Worm (Caenorhabditis elegans) whole organism, young adult: ENCODE measurements around the gene fbxa-5.
A peak's percentile ranks its signal among the peaks of the same experiment; 100 is the strongest.

ENCODE experiments used
- C17E4.6 ChIP-seq: fragments of 200-800 bp; sonication (Bioruptor generic); IDR thresholded peaks from 2 replicates; pipeline ENCODE4 v1.3.6; 2022; ENCODE audit warnings: missing genetic modification reagents, missing genetic modification characterization, missing compliant biosample characterization
- D2030.7 ChIP-seq: fragments of 200-800 bp; sonication (Bioruptor generic); IDR thresholded peaks from 2 replicates; pipeline ENCODE4 v1.3.6; 2022; ENCODE audit warnings: missing genetic modification reagents, missing genetic modification characterization, missing compliant biosample characterization
- F23B12.7 ChIP-seq: sonication (generic microtip); optimal IDR thresholded peaks from 2 replicates; lab custom pipeline; 2017; ENCODE audit warnings: missing genetic modification characterization, mild to moderate bottlenecking, missing compliant biosample characterization, antibody characterized with exemption, moderate library complexity; ENCODE audit not compliant: insufficient read depth
- F52B5.7 ChIP-seq: sonication (generic microtip); optimal IDR thresholded peaks from 2 replicates; lab custom pipeline; 2016; ENCODE audit warnings: mild to moderate bottlenecking, missing genetic modification characterization, missing compliant biosample characterization
- F57C9.4 ChIP-seq: sonication (generic microtip); optimal IDR thresholded peaks from 2 replicates; lab custom pipeline; 2017; ENCODE audit warnings: mild to moderate bottlenecking, missing genetic modification characterization, missing compliant biosample characterization
- Y53F4B.3 ChIP-seq: fragments of 200-800 bp; sonication (Bioruptor generic); IDR thresholded peaks from 2 replicates; pipeline ENCODE4 v1.3.6; 2022; ENCODE audit warnings: missing genetic modification reagents, missing genetic modification characterization, missing compliant biosample characterization
- aptf-2 ChIP-seq: fragments of 200-800 bp; sonication (Bioruptor generic); conservative IDR thresholded peaks from 2 replicates; pipeline ENCODE4 v1.3.6; 2022; ENCODE audit warnings: missing genetic modification reagents, missing genetic modification characterization, missing compliant biosample characterization
- attf-6 ChIP-seq: fragments of 200-800 bp; sonication (Bioruptor generic); IDR thresholded peaks from 2 replicates; pipeline ENCODE4 v1.3.6; 2022; ENCODE audit warnings: missing genetic modification reagents, missing genetic modification characterization, missing compliant biosample characterization
- bed-2 ChIP-seq: fragments of 200-800 bp; sonication (Bioruptor generic); IDR thresholded peaks from 2 replicates; pipeline ENCODE4 v1.3.6; 2022; ENCODE audit warnings: missing genetic modification reagents, missing genetic modification characterization, missing compliant biosample characterization
- cebp-1 ChIP-seq, 2 experiments: fragments of 200-800 bp in 1 of 2; sonication (Bioruptor generic) in 1 of 2; sonication (generic microtip) in 1 of 2; IDR thresholded peaks in 1 of 2; optimal IDR thresholded peaks in 1 of 2; 2 replicates each; pipeline versions ENCODE4 v1.3.6 to Lab custom; 2017 to 2022; ENCODE audit warnings: missing compliant biosample characterization in 2 of 2, missing genetic modification characterization in 2 of 2, mild to moderate bottlenecking in 1 of 2, missing genetic modification reagents in 1 of 2, moderate library complexity in 1 of 2
- ceh-27 ChIP-seq: fragments of 200-800 bp; sonication (Bioruptor generic); optimal IDR thresholded peaks from 2 replicates; lab custom pipeline; 2018; ENCODE audit warnings: mild to moderate bottlenecking, missing genetic modification characterization, moderate library complexity, missing compliant biosample characterization
- die-1 ChIP-seq: sonication (generic microtip); optimal IDR thresholded peaks from 2 replicates; lab custom pipeline; 2016; ENCODE audit warnings: missing genotype, mild to moderate bottlenecking, missing genetic modification characterization, missing compliant biosample characterization
- dpl-1 ChIP-seq: fragments of 150-350 bp; optimal IDR thresholded peaks from 2 replicates; lab custom pipeline; 2014; ENCODE audit warnings: missing biosample characterization, missing genetic modification reagents, missing genetic modification characterization
- egl-44 ChIP-seq: fragments of 200-800 bp; sonication (Bioruptor generic); IDR thresholded peaks from 2 replicates; pipeline ENCODE4 v1.3.6; 2022; ENCODE audit warnings: missing genetic modification reagents, missing genetic modification characterization, missing compliant biosample characterization
- egrh-3 ChIP-seq: fragments of 200-800 bp; sonication (Bioruptor generic); IDR thresholded peaks from 2 replicates; pipeline ENCODE4 v1.3.6; 2022; ENCODE audit warnings: missing genetic modification reagents, missing genetic modification characterization, missing compliant biosample characterization
- gei-17 ChIP-seq: fragments of 200-800 bp; sonication (Bioruptor generic); optimal IDR thresholded peaks from 2 replicates; lab custom pipeline; 2018; ENCODE audit warnings: mild to moderate bottlenecking, missing genetic modification characterization, missing compliant biosample characterization
- hmg-1.2 ChIP-seq: fragments of 200-800 bp; sonication (Bioruptor generic); IDR thresholded peaks from 2 replicates; pipeline ENCODE4 v1.3.6; 2022; ENCODE audit warnings: missing genetic modification reagents, missing genetic modification characterization, missing compliant biosample characterization
- hsf-1 ChIP-seq: fragments of 200-800 bp; sonication (Bioruptor generic); IDR thresholded peaks from 2 replicates; pipeline ENCODE4 v1.3.6; 2022; ENCODE audit warnings: missing genetic modification reagents, missing genetic modification characterization, missing compliant biosample characterization
- lag-1 ChIP-seq: fragments of 200-800 bp; sonication (Bioruptor generic); IDR thresholded peaks from 2 replicates; pipeline ENCODE4 v1.3.6; 2022; ENCODE audit warnings: missing genetic modification reagents, missing genetic modification characterization, missing compliant biosample characterization
- madf-6 ChIP-seq: fragments of 200-800 bp; sonication (Bioruptor generic); IDR thresholded peaks from 2 replicates; pipeline ENCODE4 v1.3.6; 2022; ENCODE audit warnings: missing genetic modification reagents, missing genetic modification characterization, missing compliant biosample characterization
- mxl-1 ChIP-seq: sonication (generic microtip); optimal IDR thresholded peaks from 2 replicates; lab custom pipeline; 2016; ENCODE audit warnings: missing genetic modification characterization, missing compliant biosample characterization
- nfya-2 ChIP-seq: fragments of 200-800 bp; sonication (Bioruptor generic); IDR thresholded peaks from 2 replicates; pipeline ENCODE4 v1.3.6; 2022; ENCODE audit warnings: missing genetic modification reagents, missing genetic modification characterization, missing compliant biosample characterization
- nhr-120 ChIP-seq: fragments of 200-800 bp; sonication (Bioruptor generic); IDR thresholded peaks from 2 replicates; pipeline ENCODE4 v1.3.6; 2022; ENCODE audit warnings: missing genetic modification characterization, missing compliant biosample characterization
- rcor-1 ChIP-seq: fragments of 200-800 bp; sonication (Bioruptor generic); IDR thresholded peaks from 2 replicates; pipeline ENCODE4 v1.3.6; 2022; ENCODE audit warnings: missing genetic modification reagents, missing genetic modification characterization, missing compliant biosample characterization
- rec-8 ChIP-seq, 2 experiments: sonication (generic microtip); optimal IDR thresholded peaks; 2 replicates each; lab custom pipeline; 2016; ENCODE audit warnings: mild to moderate bottlenecking in 2 of 2, missing genetic modification characterization in 2 of 2, missing genetic modification reagents in 2 of 2, missing genotype in 2 of 2, missing biosample characterization in 1 of 2, missing compliant biosample characterization in 1 of 2, moderate library complexity in 1 of 2
- ztf-26 ChIP-seq: sonication (generic microtip); optimal IDR thresholded peaks from 2 replicates; lab custom pipeline; 2017; ENCODE audit warnings: missing genetic modification characterization, missing compliant biosample characterization

The fbxa-5 gene

ce11 chrIII:1293135-1293534 lies 47.0 kb downstream of the fbxa-5 start, which contains the start of gene fbxa-36:
fbxa-36 (minus strand) TSS chrIII:1293235.
- no peak for TF ChIP-seq F23B12.7 (tag; lab: Kevin White, UChicago)
- no peak for TF ChIP-seq F52B5.7 (tag; lab: Kevin White, UChicago)
- no peak for TF ChIP-seq rcor-1 (GFP tag; lab: Robert Waterston, UW)
- TF ChIP-seq gei-17 (GFP tag; lab: Kevin White, UChicago), result no peak
- no peak for TF ChIP-seq mxl-1 (tag; lab: Kevin White, UChicago)
- no peak for TF ChIP-seq ztf-26
- TF ChIP-seq bed-2 (GFP tag; lab: Robert Waterston, UW), result no peak
- TF ChIP-seq D2030.7 (GFP tag; lab: Robert Waterston, UW), result no peak
- no peak for TF ChIP-seq die-1 (tag; lab: Kevin White, UChicago)
- no peak for TF ChIP-seq hmg-1.2 (GFP tag; lab: Robert Waterston, UW)
- no peak for TF ChIP-seq nfya-2 (GFP tag; lab: Robert Waterston, UW)
- TF ChIP-seq lag-1 (GFP tag; lab: Robert Waterston, UW), result no peak
- TF ChIP-seq nhr-120, result no peak
- TF ChIP-seq egrh-3 (GFP tag; lab: Robert Waterston, UW), result no peak

ce11 chrIII:1289139-1289538 lies 51.0 kb downstream of the fbxa-5 start:
- TF ChIP-seq Y53F4B.3 (GFP tag; lab: Robert Waterston, UW), result no peak
- no peak for TF ChIP-seq die-1 (tag; lab: Kevin White, UChicago)
- no peak for TF ChIP-seq hsf-1 (GFP tag; lab: Robert Waterston, UW)
- TF ChIP-seq aptf-2 (GFP tag; lab: Robert Waterston, UW), result no peak
- TF ChIP-seq F57C9.4, result no peak

ce11 chrIII:1288473-1289056 lies 51.6 kb downstream of the fbxa-5 start, which contains the start of gene fbxa-50:
fbxa-50 (minus strand) TSS chrIII:1288523.
- TF ChIP-seq ceh-27 (no peak), attf-6 (GFP tag; lab: Robert Waterston, UW) (no peak), cebp-1 (GFP tag; IDR thresholded peaks at IDR 0.05; lab: Robert Waterston, UW) (0 out of 2 replicates have a peak, but pooled peaks have one; percentile 18), cebp-1 (tag; optimal IDR thresholded peaks at IDR 0.05; lab: Kevin White, UChicago) (peak; percentile 80), C17E4.6 (GFP tag; lab: Robert Waterston, UW) (no peak), rcor-1 (GFP tag; lab: Robert Waterston, UW) (no peak), madf-6 (GFP tag; lab: Robert Waterston, UW) (no peak), egl-44 (no peak), dpl-1 (GFP tag; lab: Kevin White, UChicago) (no peak), rec-8 (tag; optimal IDR thresholded peaks at IDR 0.05; lab: Kevin White, UChicago) (no peak)
